Fruit fly (Drosophila melanogaster) whole organism, larva: Measurements from ENCODE around the gene Tsp29Fb.

Experiments used
- noc ChIP-seq: fragments of 200-800 bp; sonication (Bioruptor generic); optimal IDR thresholded peaks from 3 replicates; lab custom pipeline; 2019; ENCODE audit warnings: missing biosample characterization, mild to moderate bottlenecking, missing genetic modification characterization, moderate library complexity

Gene Tsp29Fb

dm6 chr2L:8958046-8958497 is 20.9 kb downstream of the Tsp29Fb start:
- peak; percentile 76 for TF ChIP-seq noc (tag; lab: Kevin White, UChicago)

DNA sequence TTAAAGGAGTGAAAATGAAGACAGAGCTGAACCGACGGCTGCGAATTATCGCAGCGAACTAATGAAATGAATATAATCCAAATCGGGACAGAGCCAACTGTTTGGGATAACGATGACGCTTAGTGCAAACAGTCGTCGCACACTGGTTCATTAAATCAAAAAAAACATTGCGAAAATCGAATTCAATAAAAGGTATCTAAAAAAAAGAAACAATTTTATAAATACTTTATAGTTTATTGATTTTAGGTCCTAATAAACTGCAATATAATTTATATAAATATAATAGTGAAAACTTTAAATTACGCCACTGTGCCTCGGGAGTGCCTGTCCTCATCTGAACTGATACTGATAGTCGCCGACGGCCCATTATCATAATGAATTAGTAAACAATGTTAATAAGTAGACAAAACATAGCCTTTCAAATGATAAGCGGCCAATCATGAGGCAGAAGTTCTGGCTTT is 21.8 kb downstream of the Tsp29Fb start, which contains the start of gene CG31886:
TSS of gene CG31886 (minus strand) at position 51 of the 461 bp plus-strand sequence.
- peak; percentile 85 for TF ChIP-seq noc (tag; lab: Kevin White, UChicago)

dm6 chr2L:8962254-8962653 is 25.1 kb downstream of the Tsp29Fb start, which contains the start of the genes CG9525 and CG32985:
TSS of gene CG9525 (minus strand) at chr2L:8962354.
TSS of gene CG32985 (plus strand) at chr2L:8962533.
- no peak for TF ChIP-seq noc (tag; lab: Kevin White, UChicago)

- TF ChIP-seq noc (tag; lab: Kevin White, UChicago) = no peak
Observed at dm6 chr2L:8964657-8965056, 27.5 kb downstream of the Tsp29Fb start, which contains the start of gene CG32984. TSS of gene CG32984 (plus strand) at chr2L:8964957.

- TF ChIP-seq noc (tag; lab: Kevin White, UChicago) = no peak
Observed at dm6 chr2L:8967235-8967634, 30.0 kb downstream of the Tsp29Fb start, which contains the start of gene CG18088. TSS of gene CG18088 (plus strand) at chr2L:8967535.

- TF ChIP-seq noc (tag; lab: Kevin White, UChicago) = no peak
Observed at dm6 chr2L:8972905-8973304, 35.7 kb downstream of the Tsp29Fb start.

dm6 chr2L:8974506-8974905 is 37.3 kb downstream of the Tsp29Fb start:
- no peak for TF ChIP-seq noc (tag; lab: Kevin White, UChicago)

dm6 chr2L:8975328-8975727 is 38.1 kb downstream of the Tsp29Fb start, which contains the start of gene CG9541:
TSS of gene CG9541 (minus strand) at chr2L:8975428.
- no peak for TF ChIP-seq noc (tag; lab: Kevin White, UChicago)

DNA sequence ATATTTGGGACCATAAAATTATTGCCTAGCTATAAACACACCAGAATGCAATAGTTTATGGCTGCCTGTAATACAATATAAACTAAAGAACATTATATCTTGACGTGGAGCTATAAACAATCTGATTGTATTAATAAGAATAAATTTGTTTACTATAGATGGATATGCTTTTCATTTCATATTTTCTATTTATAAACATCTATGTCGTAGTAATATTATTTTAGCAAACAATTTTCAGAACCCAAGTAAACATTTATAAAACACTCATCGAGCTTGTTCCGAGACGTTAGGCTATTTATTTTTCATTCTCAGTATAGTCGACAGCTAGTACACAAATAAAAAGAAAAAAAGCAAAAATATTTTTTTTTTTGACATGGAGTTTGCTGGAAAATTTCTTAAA is 43.2 kb downstream of the Tsp29Fb start, which contains the start of gene CG18662:
TSS of gene CG18662 (plus strand) at position 301 of the 400 bp plus-strand sequence.
- TF ChIP-seq noc (tag; lab: Kevin White, UChicago) = no peak

- no peak for TF ChIP-seq noc (tag; lab: Kevin White, UChicago)
Observed at dm6 chr2L:8982584-8983302, 45.6 kb downstream of the Tsp29Fb start.

- peak; percentile 86 for TF ChIP-seq noc (tag; lab: Kevin White, UChicago)
Observed at dm6 chr2L:8984614-8985318, 47.6 kb downstream of the Tsp29Fb start, which contains the start of gene CG13101. TSS of gene CG13101 (minus strand) at chr2L:8984872.

dm6 chr2L:8987251-8987937 is 50.2 kb downstream of the Tsp29Fb start:
- peak; percentile 96 for TF ChIP-seq noc (tag; lab: Kevin White, UChicago)

dm6 chr2L:8989037-8989591 is 51.9 kb downstream of the Tsp29Fb start, which contains the start of gene rost:
TSS of gene rost (minus strand) at chr2L:8989539.
- TF ChIP-seq noc (tag; lab: Kevin White, UChicago) = peak; percentile 68
